Worm (Caenorhabditis elegans) whole organism, young adult: Measurements from ENCODE around the gene ccf-1.

Source experiments
- F37B4.10 ChIP-seq: fragments of 200-800 bp; sonication (Bioruptor generic); IDR thresholded peaks from 2 replicates; pipeline ENCODE4 v1.3.6; 2022; ENCODE audit warnings: missing genetic modification characterization, missing compliant biosample characterization
- Y95B8A.8 ChIP-seq: fragments of 200-800 bp; sonication (Bioruptor generic); IDR thresholded peaks from 2 replicates; pipeline ENCODE4 v1.3.6; 2022; ENCODE audit warnings: missing genetic modification reagents, missing genetic modification characterization, missing compliant biosample characterization
- ama-1 ChIP-seq, 3 experiments: fragments of 150-350 bp in 1 of 3; sonication (generic microtip) in 2 of 3; optimal IDR thresholded peaks; 2 replicates each; lab custom pipeline; 2014 to 2018; ENCODE audit warnings: missing biosample characterization in 2 of 3, missing genetic modification characterization in 2 of 3, missing genetic modification reagents in 2 of 3
- ccch-3 ChIP-seq: fragments of 200-800 bp; sonication (Bioruptor generic); optimal IDR thresholded peaks from 2 replicates; lab custom pipeline; 2018; ENCODE audit warnings: mild to moderate bottlenecking, missing genetic modification characterization, missing compliant biosample characterization
- ceh-27 ChIP-seq: fragments of 200-800 bp; sonication (Bioruptor generic); optimal IDR thresholded peaks from 2 replicates; lab custom pipeline; 2018; ENCODE audit warnings: mild to moderate bottlenecking, missing genetic modification characterization, moderate library complexity, missing compliant biosample characterization
- dpl-1 ChIP-seq: fragments of 150-350 bp; optimal IDR thresholded peaks from 2 replicates; lab custom pipeline; 2014; ENCODE audit warnings: missing biosample characterization, missing genetic modification reagents, missing genetic modification characterization
- efl-1 ChIP-seq: fragments of 150-350 bp; optimal IDR thresholded peaks from 2 replicates; lab custom pipeline; 2014; ENCODE audit warnings: missing biosample characterization, missing genetic modification reagents, missing genetic modification characterization
- let-607 ChIP-seq, 2 experiments: fragments of 200-800 bp in 1 of 2; sonication (Bioruptor generic) in 1 of 2; sonication (generic microtip) in 1 of 2; optimal IDR thresholded peaks; 2 replicates each; lab custom pipeline; 2016 to 2018; ENCODE audit warnings: mild to moderate bottlenecking in 2 of 2, missing compliant biosample characterization in 2 of 2, missing genetic modification characterization in 2 of 2, moderate library complexity in 2 of 2, missing genotype in 1 of 2
- pbrm-1 ChIP-seq: fragments of 200-800 bp; sonication (Bioruptor generic); IDR thresholded peaks from 2 replicates; pipeline ENCODE4 v1.3.6; 2022; ENCODE audit warnings: missing genetic modification reagents, missing genetic modification characterization, missing compliant biosample characterization
- rpc-1 ChIP-seq, 2 experiments: fragments of 150-350 bp in 1 of 2; sonication (generic microtip) in 1 of 2; optimal IDR thresholded peaks; 2 replicates each; lab custom pipeline; 2014 to 2018; ENCODE audit warnings: missing biosample characterization in 1 of 2, missing genetic modification characterization in 1 of 2, missing genetic modification reagents in 1 of 2, missing genotype in 1 of 2
- snpc-4 ChIP-seq, 5 experiments: fragments of 150-350 bp in 1 of 5; sonication (generic microtip) in 4 of 5; optimal IDR thresholded peaks; 2 replicates each; lab custom pipeline; 2014 to 2018; ENCODE audit warnings: missing genetic modification characterization in 5 of 5, missing biosample characterization in 3 of 5, antibody characterized with exemption in 2 of 5, mild to moderate bottlenecking in 2 of 5, missing compliant biosample characterization in 2 of 5, missing genotype in 2 of 5, moderate library complexity in 2 of 5, missing genetic modification reagents in 1 of 5
- tbp1 ChIP-seq: fragments of 200-800 bp; sonication (Bioruptor generic); optimal IDR thresholded peaks from 2 replicates; lab custom pipeline; 2018; ENCODE audit warnings: mild to moderate bottlenecking, missing genetic modification characterization, missing compliant biosample characterization
- unc-130 ChIP-seq: sonication (generic microtip); optimal IDR thresholded peaks from 2 replicates; lab custom pipeline; 2016; ENCODE audit warnings: missing genetic modification reagents, missing genetic modification characterization, missing compliant biosample characterization

- TF ChIP-seq efl-1 (GFP tag; lab: Kevin White, UChicago) (no peak), ccch-3 (no peak), pbrm-1 (GFP tag; lab: Robert Waterston, UW) (no peak), snpc-4 (GFP tag; optimal IDR thresholded peaks at IDR 0.05; lab: Kevin White, UChicago) (no peak), snpc-4 (tag; optimal IDR thresholded peaks at IDR 0.05; lab: Kevin White, UChicago) (no peak), ama-1 (optimal IDR thresholded peaks at IDR 0.05; lab: Kevin White, UChicago) (no peak), ama-1 (GFP tag; optimal IDR thresholded peaks at IDR 0.05; lab: Kevin White, UChicago) (no peak), F37B4.10 (no peak), ceh-27 (no peak), unc-130 (no peak), dpl-1 (GFP tag; lab: Kevin White, UChicago) (no peak), rpc-1 (optimal IDR thresholded peaks at IDR 0.05; lab: Kevin White, UChicago) (no peak), rpc-1 (tag; optimal IDR thresholded peaks at IDR 0.05; lab: Kevin White, UChicago) (no peak), let-607 (tag; optimal IDR thresholded peaks at IDR 0.05; lab: Kevin White, UChicago) (no peak), tbp1 (no peak), Y95B8A.8 (GFP tag; lab: Robert Waterston, UW) (no peak)
These were observed 10.3 kb downstream of the ccf-1 start, which contains the start of gene faah-4 for ce11 chrIII:11909778-11910177.
